Worm (Caenorhabditis elegans) whole organism, L4/young adult: ENCODE results near the gene mccc-2.

Experiments
- W03F9.2 ChIP-seq: fragments of 150-350 bp; optimal IDR thresholded peaks from 2 replicates; lab custom pipeline; 2014; ENCODE audit warnings: missing biosample characterization, missing genetic modification characterization
- him-1 ChIP-seq: sonication (generic microtip); optimal IDR thresholded peaks from 2 replicates; lab custom pipeline; 2016; ENCODE audit warnings: missing genotype, missing genetic modification reagents, missing genetic modification characterization, missing compliant biosample characterization

DNA sequence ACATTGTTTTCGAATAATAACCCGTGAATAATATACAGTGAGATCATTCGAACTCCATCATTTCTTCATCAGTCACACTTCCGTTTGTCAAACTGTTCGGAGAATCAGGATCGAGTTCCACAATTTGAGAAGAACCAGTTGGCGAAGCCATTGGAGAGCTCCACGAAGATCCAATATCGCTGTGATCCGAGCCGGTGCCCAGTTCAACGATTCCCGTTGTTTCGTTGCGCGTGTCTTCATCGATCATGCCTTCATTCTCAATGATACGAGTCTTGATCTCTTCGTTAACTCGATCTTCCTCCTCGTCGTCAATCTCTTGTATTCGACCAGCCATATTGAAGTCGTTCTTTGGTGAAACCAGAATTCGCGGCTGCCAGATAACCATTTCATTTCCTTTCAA is 37.5 kb downstream of the mccc-2 start:
- TF ChIP-seq W03F9.2 (no peak), him-1 (no peak)
